Worm (Caenorhabditis elegans) whole organism, L1 larva: ENCODE results near the gene srh-116.

Source experiments
- C04F5.9 ChIP-seq: sonication (generic microtip); optimal IDR thresholded peaks from 2 replicates; lab custom pipeline; 2016; ENCODE audit warnings: missing genetic modification characterization, missing compliant biosample characterization
- C16A3.4 ChIP-seq: fragments of 150-350 bp; optimal IDR thresholded peaks from 2 replicates; lab custom pipeline; 2014; ENCODE audit warnings: missing biosample characterization, missing genetic modification characterization
- F16B12.6 ChIP-seq: fragments of 150-350 bp; optimal IDR thresholded peaks from 2 replicates; lab custom pipeline; 2014; ENCODE audit warnings: missing biosample characterization, missing genetic modification characterization
- blmp-1 ChIP-seq: fragments of 150-350 bp; optimal IDR thresholded peaks from 2 replicates; lab custom pipeline; 2014; ENCODE audit warnings: missing biosample characterization, missing genetic modification characterization
- ceh-8 ChIP-seq: fragments of 200-800 bp; sonication (Bioruptor generic); optimal IDR thresholded peaks from 2 replicates; lab custom pipeline; 2018; ENCODE audit warnings: mild to moderate bottlenecking, missing genetic modification characterization, moderate library complexity, missing compliant biosample characterization
- ceh-82 ChIP-seq, 3 experiments: fragments of 150-350 bp in 1 of 3; sonication (generic microtip) in 2 of 3; optimal IDR thresholded peaks; 2 replicates each; lab custom pipeline; 2014 to 2017; ENCODE audit warnings: missing biosample characterization in 3 of 3, missing genetic modification characterization in 3 of 3
- ceh-88 ChIP-seq: fragments of 200-800 bp; sonication (Bioruptor generic); IDR thresholded peaks from 2 replicates; pipeline ENCODE4 v1.3.6; 2022; ENCODE audit warnings: missing genetic modification characterization, missing compliant biosample characterization
- ceh-90 ChIP-seq: sonication (generic microtip); optimal IDR thresholded peaks from 2 replicates; lab custom pipeline; 2016; ENCODE audit warnings: missing genetic modification characterization, missing compliant biosample characterization
- ces-1 ChIP-seq: fragments of 150-350 bp; optimal IDR thresholded peaks from 2 replicates; lab custom pipeline; 2014; ENCODE audit warnings: missing biosample characterization, missing genetic modification reagents, missing genetic modification characterization
- dpl-1 ChIP-seq, 3 experiments: fragments of 150-350 bp in 2 of 3; sonication (generic microtip) in 1 of 3; optimal IDR thresholded peaks; 2 replicates each; lab custom pipeline; 2014 to 2017; ENCODE audit warnings: missing biosample characterization in 3 of 3, missing genetic modification characterization in 3 of 3, missing genetic modification reagents in 3 of 3
- dsc-1 ChIP-seq: sonication (generic microtip); optimal IDR thresholded peaks from 2 replicates; lab custom pipeline; 2016; ENCODE audit warnings: mild to moderate bottlenecking, missing genetic modification characterization, missing compliant biosample characterization
- efl-1 ChIP-seq, 4 experiments: fragments of 150-350 bp; optimal IDR thresholded peaks in 3 of 4; peaks in 1 of 4; 1 replicate in 1 of 4; 2 replicates in 3 of 4; lab custom pipeline; 2014; ENCODE audit warnings: missing biosample characterization in 2 of 4, missing genetic modification characterization in 2 of 4, missing genetic modification reagents in 2 of 4
- egl-13 ChIP-seq: sonication (generic microtip); optimal IDR thresholded peaks from 2 replicates; lab custom pipeline; 2016; ENCODE audit warnings: missing genotype, missing genetic modification reagents, missing genetic modification characterization, missing compliant biosample characterization
- egl-27 ChIP-seq, 2 experiments: fragments of 150-350 bp in 1 of 2; sonication (generic microtip); optimal IDR thresholded peaks; 3 replicates each; lab custom pipeline; 2017 to 2018; ENCODE audit warnings: missing biosample characterization in 2 of 2, missing genetic modification characterization in 2 of 2, missing genetic modification reagents in 2 of 2
- elt-2 ChIP-seq: sonication (generic microtip); optimal IDR thresholded peaks from 2 replicates; lab custom pipeline; 2016; ENCODE audit warnings: missing genetic modification characterization, mild to moderate bottlenecking, inconsistent platforms, missing compliant biosample characterization, missing genetic modification reagents
- ets-5 ChIP-seq: fragments of 200-800 bp; sonication (Bioruptor generic); IDR thresholded peaks from 2 replicates; pipeline ENCODE4 v1.3.6; 2022; ENCODE audit warnings: missing genetic modification characterization, missing compliant biosample characterization
- fkh-4 ChIP-seq: sonication (generic microtip); optimal IDR thresholded peaks from 2 replicates; lab custom pipeline; 2016; ENCODE audit warnings: missing compliant biosample characterization, missing genetic modification characterization, borderline replicate concordance
- fkh-8 ChIP-seq: sonication (generic microtip); optimal IDR thresholded peaks from 2 replicates; lab custom pipeline; 2016; ENCODE audit warnings: mild to moderate bottlenecking, missing genetic modification characterization, missing compliant biosample characterization
- hlh-17 ChIP-seq: fragments of 200-800 bp; sonication (Bioruptor generic); optimal IDR thresholded peaks from 2 replicates; lab custom pipeline; 2018; ENCODE audit warnings: missing genetic modification characterization, mild to moderate bottlenecking, missing compliant biosample characterization, moderate library complexity, borderline replicate concordance
- hlh-4 ChIP-seq: sonication (generic microtip); optimal IDR thresholded peaks from 2 replicates; lab custom pipeline; 2016; ENCODE audit warnings: mild to moderate bottlenecking, missing genetic modification characterization, missing compliant biosample characterization
- hpl-2 ChIP-seq: fragments of 150-350 bp; optimal IDR thresholded peaks from 2 replicates; lab custom pipeline; 2014; ENCODE audit warnings: missing biosample characterization, missing genetic modification reagents, missing genetic modification characterization
- lin-13 ChIP-seq: fragments of 150-350 bp; optimal IDR thresholded peaks from 2 replicates; lab custom pipeline; 2014; ENCODE audit warnings: missing biosample characterization, missing genetic modification reagents, missing genetic modification characterization
- lin-35 ChIP-seq, 2 experiments: fragments of 150-350 bp; optimal IDR thresholded peaks; 2 replicates each; lab custom pipeline; 2014; ENCODE audit warnings: missing biosample characterization in 2 of 2, missing genetic modification characterization in 2 of 2, missing genetic modification reagents in 2 of 2
- lir-3 ChIP-seq: sonication (generic microtip); optimal IDR thresholded peaks from 2 replicates; lab custom pipeline; 2016; ENCODE audit warnings: mild to moderate bottlenecking, missing genetic modification characterization, moderate library complexity, missing compliant biosample characterization; ENCODE audit not compliant: poor library complexity
- mab-9 ChIP-seq: fragments of 200-800 bp; sonication (Bioruptor generic); IDR thresholded peaks from 2 replicates; pipeline ENCODE4 v1.3.6; 2022; ENCODE audit warnings: missing genetic modification reagents, missing genetic modification characterization, missing compliant biosample characterization
- nhr-12 ChIP-seq: sonication (generic microtip); optimal IDR thresholded peaks from 2 replicates; lab custom pipeline; 2017; ENCODE audit warnings: missing biosample characterization, missing genetic modification characterization
- nhr-20 ChIP-seq: sonication (generic microtip); optimal IDR thresholded peaks from 2 replicates; lab custom pipeline; 2016; ENCODE audit warnings: mild to moderate bottlenecking, missing genetic modification characterization, missing compliant biosample characterization
- nhr-77 ChIP-seq: fragments of 150-350 bp; optimal IDR thresholded peaks from 2 replicates; lab custom pipeline; 2014; ENCODE audit warnings: missing biosample characterization, missing genetic modification characterization
- nhr-85 ChIP-seq: sonication (generic microtip); peaks from one replicate; lab custom pipeline; 2016; ENCODE audit warnings: missing genetic modification characterization, inconsistent platforms, missing compliant biosample characterization
- pax-3 ChIP-seq: fragments of 200-800 bp; sonication (Bioruptor generic); optimal IDR thresholded peaks from 2 replicates; lab custom pipeline; 2018; ENCODE audit warnings: mild to moderate bottlenecking, missing genetic modification characterization, moderate library complexity, missing compliant biosample characterization
- rnt-1 ChIP-seq: sonication (generic microtip); optimal IDR thresholded peaks from 2 replicates; lab custom pipeline; 2016; ENCODE audit warnings: mild to moderate bottlenecking, missing genetic modification characterization, moderate library complexity, missing compliant biosample characterization
- snpc-4 ChIP-seq: fragments of 150-350 bp; optimal IDR thresholded peaks from 2 replicates; lab custom pipeline; 2014; ENCODE audit warnings: missing biosample characterization, missing genetic modification characterization
- sox-4 ChIP-seq: sonication (generic microtip); optimal IDR thresholded peaks from 2 replicates; lab custom pipeline; 2016; ENCODE audit warnings: missing genetic modification characterization, missing compliant biosample characterization
- sptf-1 ChIP-seq: fragments of 150-350 bp; optimal IDR thresholded peaks from 2 replicates; lab custom pipeline; 2014; ENCODE audit warnings: missing biosample characterization, missing genetic modification characterization
- swsn-7 ChIP-seq: sonication (generic microtip); optimal IDR thresholded peaks from 2 replicates; lab custom pipeline; 2016; ENCODE audit warnings: missing genetic modification characterization, missing compliant biosample characterization
- tbx-2 ChIP-seq: sonication (generic microtip); optimal IDR thresholded peaks from 2 replicates; lab custom pipeline; 2016; ENCODE audit warnings: missing genetic modification characterization, missing compliant biosample characterization
- tlp-1 ChIP-seq: fragments of 150-350 bp; optimal IDR thresholded peaks from 2 replicates; lab custom pipeline; 2014; ENCODE audit warnings: missing biosample characterization, missing genetic modification characterization
- unc-130 ChIP-seq: fragments of 150-350 bp; optimal IDR thresholded peaks from 2 replicates; lab custom pipeline; 2017; ENCODE audit warnings: missing biosample characterization, missing genetic modification characterization, inconsistent platforms
- unc-62 ChIP-seq: fragments of 150-350 bp; optimal IDR thresholded peaks from 2 replicates; lab custom pipeline; 2014; ENCODE audit warnings: missing biosample characterization, missing genetic modification reagents, missing genetic modification characterization
- unc-86 ChIP-seq: sonication (generic microtip); optimal IDR thresholded peaks from 2 replicates; lab custom pipeline; 2016; ENCODE audit warnings: missing genetic modification characterization, missing compliant biosample characterization
- vab-15 ChIP-seq: sonication (generic microtip); optimal IDR thresholded peaks from 2 replicates; lab custom pipeline; 2017; ENCODE audit warnings: missing genotype, mild to moderate bottlenecking, missing genetic modification characterization, missing compliant biosample characterization
- xbp-1 ChIP-seq: sonication (generic microtip); optimal IDR thresholded peaks from 2 replicates; lab custom pipeline; 2016; ENCODE audit warnings: missing genetic modification characterization, missing compliant biosample characterization

The srh-116 gene

ce11 chrV:17258244-17258643 lies 3.3 kb upstream of the srh-116 start:
- no peak for TF ChIP-seq efl-1 (optimal IDR thresholded peaks at IDR 0.05; lab: Kevin White, UChicago)
- TF ChIP-seq efl-1 (GFP tag; optimal IDR thresholded peaks at IDR 0.05 in 1 of 2; lab: Kevin White, UChicago) = no peak
- TF ChIP-seq nhr-77 = no peak
- no peak for TF ChIP-seq snpc-4 (tag; lab: Kevin White, UChicago)
- TF ChIP-seq C16A3.4 = no peak
- no peak for TF ChIP-seq tlp-1 (tag; lab: Kevin White, UChicago)
- TF ChIP-seq nhr-20 (tag; lab: Kevin White, UChicago) = no peak
- TF ChIP-seq rnt-1 (tag; lab: Kevin White, UChicago) = no peak
- TF ChIP-seq, all 84 proteins: peak for 0

ce11 chrV:17257637-17258036 lies 2.7 kb upstream of the srh-116 start:
- TF ChIP-seq F16B12.6 (no peak), nhr-85 (tag; lab: Kevin White, UChicago) (peak; percentile 11)

ce11 chrV:17255454-17255853 lies 526 bp upstream of the srh-116 start, which contains the start of gene srh-115:
Gene srh-115 (plus strand): TSS chrV:17255754.
- no peak for TF ChIP-seq hlh-4

- TF ChIP-seq nhr-85 (tag; lab: Kevin White, UChicago) (no peak), unc-62 (GFP tag; lab: Kevin White, UChicago) (no peak), unc-86 (tag; lab: Kevin White, UChicago) (no peak), mab-9 (GFP tag; lab: Robert Waterston, UW) (no peak), fkh-4 (tag; lab: Kevin White, UChicago) (no peak), tbx-2 (tag; lab: Kevin White, UChicago) (no peak), ceh-8 (GFP tag; lab: Kevin White, UChicago) (no peak), unc-130 (no peak), ceh-88 (GFP tag; lab: Robert Waterston, UW) (no peak), egl-13 (tag; lab: Kevin White, UChicago) (no peak), ces-1 (GFP tag; lab: Kevin White, UChicago) (no peak), C16A3.4 (no peak), xbp-1 (tag; lab: Kevin White, UChicago) (no peak), nhr-12 (no peak), fkh-8 (no peak)
These were observed 3.5 kb downstream of the srh-116 start, which contains the start of gene Y61B8A.6 for ce11 chrV:17251364-17251961. Gene Y61B8A.6 (plus strand): TSS chrV:17251911.

ce11 chrV:17248915-17249314 lies 6.0 kb downstream of the srh-116 start, which contains the start of gene clec-243:
Gene clec-243 (minus strand): TSS chrV:17249015.
- no peak for TF ChIP-seq swsn-7 (tag; lab: Kevin White, UChicago)
- TF ChIP-seq lin-13 (GFP tag; lab: Kevin White, UChicago) = no peak
- TF ChIP-seq sptf-1 (tag; lab: Kevin White, UChicago) = no peak
- TF ChIP-seq tlp-1 (tag; lab: Kevin White, UChicago) = no peak
- TF ChIP-seq elt-2 (tag; lab: Kevin White, UChicago) = no peak
- no peak for TF ChIP-seq ceh-90
- no peak for TF ChIP-seq tbx-2 (tag; lab: Kevin White, UChicago)
- TF ChIP-seq ceh-88 (GFP tag; lab: Robert Waterston, UW) = no peak

- TF ChIP-seq swsn-7 (tag; lab: Kevin White, UChicago) = no peak
- TF ChIP-seq hlh-17 (GFP tag; lab: Kevin White, UChicago) = no peak
- TF ChIP-seq pax-3 (tag; lab: Kevin White, UChicago) = no peak
- TF ChIP-seq ceh-82 (tag; optimal IDR thresholded peaks at IDR 0.05; lab: Kevin White, UChicago) = no peak
- TF ChIP-seq F16B12.6 = no peak
- no peak for TF ChIP-seq dsc-1 (tag; lab: Kevin White, UChicago)
- TF ChIP-seq dpl-1 (GFP tag; optimal IDR thresholded peaks at IDR 0.05; lab: Kevin White, UChicago) = no peak
- TF ChIP-seq lin-35 (GFP tag; optimal IDR thresholded peaks at IDR 0.05; lab: Kevin White, UChicago) = no peak
- TF ChIP-seq unc-62 (GFP tag; lab: Kevin White, UChicago) = no peak
- no peak for TF ChIP-seq blmp-1
- TF ChIP-seq efl-1 (optimal IDR thresholded peaks at IDR 0.05; lab: Kevin White, UChicago) = no peak
- no peak for TF ChIP-seq efl-1 (GFP tag; optimal IDR thresholded peaks at IDR 0.05 in 1 of 2; lab: Kevin White, UChicago)
- TF ChIP-seq hpl-2 (GFP tag; lab: Kevin White, UChicago) = no peak
- TF ChIP-seq ets-5 (GFP tag; lab: Robert Waterston, UW) = no peak
- TF ChIP-seq egl-27 (tag; optimal IDR thresholded peaks at IDR 0.05; lab: Kevin White, UChicago) = no peak
- TF ChIP-seq snpc-4 (tag; lab: Kevin White, UChicago) = no peak
- TF ChIP-seq vab-15 (tag; lab: Kevin White, UChicago) = no peak
- TF ChIP-seq lir-3 = no peak
- TF ChIP-seq sox-4 (tag; lab: Kevin White, UChicago) = no peak
- TF ChIP-seq C04F5.9 (tag; lab: Kevin White, UChicago) = no peak
These were observed 9.5 kb downstream of the srh-116 start, which contains the start of gene clec-242 for ce11 chrV:17245406-17245805. Gene clec-242 (minus strand): TSS chrV:17245506.
